Worm (Caenorhabditis elegans) whole organism, L1 larva: Measurements from ENCODE around the gene lhfp-4.

Source experiments
- ama-1 ChIP-seq: fragments of 150-350 bp; optimal IDR thresholded peaks from 2 replicates; lab custom pipeline; 2014
- ces-1 ChIP-seq: fragments of 150-350 bp; optimal IDR thresholded peaks from 2 replicates; lab custom pipeline; 2014; ENCODE audit warnings: missing biosample characterization, missing genetic modification reagents, missing genetic modification characterization
- elt-2 ChIP-seq: sonication (generic microtip); optimal IDR thresholded peaks from 2 replicates; lab custom pipeline; 2016; ENCODE audit warnings: missing genetic modification characterization, mild to moderate bottlenecking, inconsistent platforms, missing compliant biosample characterization, missing genetic modification reagents
- elt-3 ChIP-seq, 6 experiments: fragments of 150-350 bp in 1 of 6; sonication (generic microtip); optimal IDR thresholded peaks; 2 replicates each; lab custom pipeline; 2017 to 2018; ENCODE audit warnings: missing biosample characterization in 6 of 6, missing genetic modification characterization in 6 of 6, inconsistent platforms in 1 of 6
- fkh-10 ChIP-seq: sonication (generic microtip); optimal IDR thresholded peaks from 2 replicates; lab custom pipeline; 2017; ENCODE audit warnings: missing biosample characterization, missing genetic modification reagents, missing genetic modification characterization
- fkh-4 ChIP-seq: sonication (generic microtip); optimal IDR thresholded peaks from 2 replicates; lab custom pipeline; 2016; ENCODE audit warnings: missing compliant biosample characterization, missing genetic modification characterization, borderline replicate concordance
- grh-1 ChIP-seq: fragments of 200-800 bp; sonication (Bioruptor generic); IDR thresholded peaks from 2 replicates; pipeline ENCODE4 v1.3.6; 2022; ENCODE audit warnings: missing genetic modification reagents, missing genetic modification characterization, missing compliant biosample characterization
- lin-13 ChIP-seq: fragments of 150-350 bp; optimal IDR thresholded peaks from 2 replicates; lab custom pipeline; 2014; ENCODE audit warnings: missing biosample characterization, missing genetic modification reagents, missing genetic modification characterization
- nhr-76 ChIP-seq: sonication (generic microtip); optimal IDR thresholded peaks from 2 replicates; lab custom pipeline; 2017; ENCODE audit warnings: missing biosample characterization, missing genetic modification characterization
- nhr-90 ChIP-seq: sonication (generic microtip); optimal IDR thresholded peaks from 2 replicates; lab custom pipeline; 2016; ENCODE audit warnings: mild to moderate bottlenecking, missing genetic modification characterization, missing compliant biosample characterization; ENCODE audit not compliant: poor library complexity
- rnt-1 ChIP-seq: sonication (generic microtip); optimal IDR thresholded peaks from 2 replicates; lab custom pipeline; 2016; ENCODE audit warnings: mild to moderate bottlenecking, missing genetic modification characterization, moderate library complexity, missing compliant biosample characterization
- skn-1 ChIP-seq: fragments of 150-350 bp; optimal IDR thresholded peaks from 2 replicates; lab custom pipeline; 2014; ENCODE audit warnings: missing biosample characterization, missing genetic modification characterization
- snpc-4 ChIP-seq: fragments of 150-350 bp; optimal IDR thresholded peaks from 2 replicates; lab custom pipeline; 2014; ENCODE audit warnings: missing biosample characterization, missing genetic modification characterization
- tbx-2 ChIP-seq: sonication (generic microtip); optimal IDR thresholded peaks from 2 replicates; lab custom pipeline; 2016; ENCODE audit warnings: missing genetic modification characterization, missing compliant biosample characterization

- TF ChIP-seq rnt-1 (tag; lab: Kevin White, UChicago) (no peak), snpc-4 (tag; lab: Kevin White, UChicago) (no peak), tbx-2 (tag; lab: Kevin White, UChicago) (no peak), grh-1 (GFP tag; lab: Robert Waterston, UW) (no peak), ama-1 (lab: Kevin White, UChicago) (no peak), fkh-10 (GFP tag; lab: Kevin White, UChicago) (peak; percentile 79), ces-1 (GFP tag; lab: Kevin White, UChicago) (peak; percentile 30), nhr-90 (no peak), nhr-76 (tag; lab: Kevin White, UChicago) (no peak), fkh-4 (tag; lab: Kevin White, UChicago) (no peak), skn-1 (tag; lab: Kevin White, UChicago) (no peak), elt-2 (no peak), lin-13 (no peak), elt-3 (tag; optimal IDR thresholded peaks at IDR 0.05; lab: Kevin White, UChicago) (no peak)
These were observed 41.9 kb upstream of the lhfp-4 start for ce11 chrIV:17233494-17233893.
